Worm (Caenorhabditis elegans): Measurements from ENCODE around the gene hpr-9.

ce11 chrIII:10632590-10633402, 11.4 kb downstream of the hpr-9 start, which contains the start of gene Y39A1A.10:
- TF ChIP-seq ceh-100 (GFP tag; IDR thresholded peaks at IDR 0.05): no peak
- TF ChIP-seq ztf-26 (tag; optimal IDR thresholded peaks at IDR 0.05): no peak
- no peak for TF ChIP-seq F49E8.2 (tag; optimal IDR thresholded peaks at IDR 0.05; ENCODE audit: insufficient read depth)
